Worm (Caenorhabditis elegans) whole organism, L3 larva: ENCODE results near the gene nhr-171.

Experiments used
- R02D3.7 ChIP-seq: fragments of 150-350 bp; optimal IDR thresholded peaks from 2 replicates; lab custom pipeline; 2014; ENCODE audit warnings: missing biosample characterization, missing genetic modification characterization
- ZK546.5 ChIP-seq: sonication (generic microtip); optimal IDR thresholded peaks from 2 replicates; lab custom pipeline; 2017; ENCODE audit warnings: missing biosample characterization, missing genetic modification characterization
- aly-2 ChIP-seq: fragments of 150-350 bp; optimal IDR thresholded peaks from 2 replicates; lab custom pipeline; 2014; ENCODE audit warnings: missing biosample characterization, missing genetic modification characterization
- ama-1 ChIP-seq: fragments of 150-350 bp; optimal IDR thresholded peaks from 2 replicates; lab custom pipeline; 2018
- ceh-28 ChIP-seq: fragments of 150-350 bp; optimal IDR thresholded peaks from 2 replicates; lab custom pipeline; 2014; ENCODE audit warnings: missing biosample characterization, missing genetic modification reagents, missing genetic modification characterization
- ceh-82 ChIP-seq: fragments of 150-350 bp; optimal IDR thresholded peaks from 2 replicates; lab custom pipeline; 2014; ENCODE audit warnings: missing biosample characterization, missing genetic modification characterization
- ceh-9 ChIP-seq: sonication (generic microtip); optimal IDR thresholded peaks from 2 replicates; lab custom pipeline; 2018; ENCODE audit warnings: missing biosample characterization, missing genetic modification characterization
- elt-1 ChIP-seq: fragments of 150-350 bp; optimal IDR thresholded peaks from 2 replicates; lab custom pipeline; 2014; ENCODE audit warnings: missing biosample characterization, missing genetic modification characterization
- elt-2 ChIP-seq: sonication (generic microtip); optimal IDR thresholded peaks from 2 replicates; lab custom pipeline; 2016; ENCODE audit warnings: missing genetic modification reagents, mild to moderate bottlenecking, missing genetic modification characterization, missing compliant biosample characterization
- eor-1 ChIP-seq, 2 experiments: fragments of 150-350 bp; optimal IDR thresholded peaks; 2 replicates each; lab custom pipeline; 2014 to 2018; ENCODE audit warnings: missing biosample characterization in 2 of 2, missing genetic modification characterization in 2 of 2
- fkh-10 ChIP-seq: sonication (generic microtip); optimal IDR thresholded peaks from 2 replicates; lab custom pipeline; 2017; ENCODE audit warnings: missing biosample characterization, missing genetic modification reagents, missing genetic modification characterization
- fkh-2 ChIP-seq: fragments of 150-350 bp; optimal IDR thresholded peaks from 2 replicates; lab custom pipeline; 2014; ENCODE audit warnings: missing biosample characterization, missing genetic modification reagents, missing genetic modification characterization
- fos-1 ChIP-seq: fragments of 150-350 bp; optimal IDR thresholded peaks from 2 replicates; lab custom pipeline; 2014; ENCODE audit warnings: missing biosample characterization, missing genetic modification characterization
- hmg-11 ChIP-seq: sonication (generic microtip); optimal IDR thresholded peaks from 2 replicates; lab custom pipeline; 2016; ENCODE audit warnings: missing genetic modification characterization, missing compliant biosample characterization
- jun-1 ChIP-seq: fragments of 150-350 bp; optimal IDR thresholded peaks from 2 replicates; lab custom pipeline; 2014; ENCODE audit warnings: missing biosample characterization, missing genetic modification reagents, missing genetic modification characterization
- lin-15B ChIP-seq: fragments of 150-350 bp; optimal IDR thresholded peaks from 2 replicates; lab custom pipeline; 2014; ENCODE audit warnings: missing biosample characterization, missing genetic modification characterization
- lin-39 ChIP-seq: fragments of 150-350 bp; optimal IDR thresholded peaks from 2 replicates; lab custom pipeline; 2018; ENCODE audit warnings: missing biosample characterization, missing genetic modification reagents, missing genetic modification characterization
- mdl-1 ChIP-seq: fragments of 150-350 bp; optimal IDR thresholded peaks from 2 replicates; lab custom pipeline; 2014; ENCODE audit warnings: missing biosample characterization, missing genetic modification characterization
- nhr-11 ChIP-seq: fragments of 150-350 bp; optimal IDR thresholded peaks from 2 replicates; lab custom pipeline; 2014; ENCODE audit warnings: missing biosample characterization, missing genetic modification characterization
- nhr-12 ChIP-seq: fragments of 150-350 bp; optimal IDR thresholded peaks from 2 replicates; lab custom pipeline; 2014; ENCODE audit warnings: missing biosample characterization, missing genetic modification characterization
- nhr-237 ChIP-seq: fragments of 150-350 bp; optimal IDR thresholded peaks from 2 replicates; lab custom pipeline; 2014; ENCODE audit warnings: missing biosample characterization, missing genetic modification characterization
- nhr-28 ChIP-seq: fragments of 150-350 bp; optimal IDR thresholded peaks from 2 replicates; lab custom pipeline; 2014; ENCODE audit warnings: missing biosample characterization, missing genetic modification characterization
- nhr-43 ChIP-seq: sonication (generic microtip); optimal IDR thresholded peaks from 2 replicates; lab custom pipeline; 2016; ENCODE audit warnings: mild to moderate bottlenecking, missing genetic modification characterization, missing compliant biosample characterization; ENCODE audit not compliant: poor library complexity, severe bottlenecking
- nhr-67 ChIP-seq: fragments of 150-350 bp; optimal IDR thresholded peaks from 2 replicates; lab custom pipeline; 2014; ENCODE audit warnings: missing biosample characterization, missing genetic modification characterization
- nhr-76 ChIP-seq: fragments of 150-350 bp; sonication (generic microtip); optimal IDR thresholded peaks from 5 replicates; lab custom pipeline; 2014; ENCODE audit warnings: missing biosample characterization, missing genetic modification characterization
- nhr-77 ChIP-seq: fragments of 150-350 bp; optimal IDR thresholded peaks from 2 replicates; lab custom pipeline; 2014; ENCODE audit warnings: missing biosample characterization, missing genetic modification characterization
- pha-4 ChIP-seq: fragments of 150-350 bp; optimal IDR thresholded peaks from 2 replicates; lab custom pipeline; 2014; ENCODE audit warnings: missing biosample characterization, missing genetic modification reagents, missing genetic modification characterization
- pqm-1 ChIP-seq: fragments of 150-350 bp; optimal IDR thresholded peaks from 2 replicates; lab custom pipeline; 2017; ENCODE audit warnings: missing biosample characterization, missing genetic modification characterization, inconsistent platforms
- sea-2 ChIP-seq: fragments of 150-350 bp; sonication (generic microtip); optimal IDR thresholded peaks from 4 replicates; lab custom pipeline; 2014; ENCODE audit warnings: missing biosample characterization, missing genetic modification reagents, missing genetic modification characterization
- skn-1 ChIP-seq: fragments of 150-350 bp; optimal IDR thresholded peaks from 2 replicates; lab custom pipeline; 2014; ENCODE audit warnings: missing biosample characterization, missing genetic modification characterization
- tbx-2 ChIP-seq: sonication (generic microtip); optimal IDR thresholded peaks from 2 replicates; lab custom pipeline; 2016; ENCODE audit warnings: mild to moderate bottlenecking, missing genetic modification characterization, missing compliant biosample characterization
- unc-39 ChIP-seq: sonication (generic microtip); optimal IDR thresholded peaks from 4 replicates; lab custom pipeline; 2017; ENCODE audit warnings: missing biosample characterization, missing genetic modification characterization
- zag-1 ChIP-seq: fragments of 150-350 bp; optimal IDR thresholded peaks from 2 replicates; lab custom pipeline; 2014; ENCODE audit warnings: missing biosample characterization, missing genetic modification characterization
- ztf-11 ChIP-seq: fragments of 150-350 bp; optimal IDR thresholded peaks from 2 replicates; lab custom pipeline; 2014; ENCODE audit warnings: missing biosample characterization, missing genetic modification characterization
- ztf-4 ChIP-seq: fragments of 150-350 bp; optimal IDR thresholded peaks from 2 replicates; lab custom pipeline; 2014; ENCODE audit warnings: missing biosample characterization, missing genetic modification characterization

nhr-171 gene

ce11 chrV:7525695-7526094 lies 14.1 kb downstream of the nhr-171 start, which contains the start of gene C54F6.18:
TSS of gene C54F6.18 (plus strand) at chrV:7525995.
- TF ChIP-seq elt-2 (tag; lab: Kevin White, UChicago) (no peak), ceh-28 (tag; lab: Kevin White, UChicago) (no peak), nhr-12 (no peak), nhr-11 (tag; lab: Kevin White, UChicago) (no peak), nhr-28 (no peak), jun-1 (tag; lab: Kevin White, UChicago) (no peak), pha-4 (tag; lab: Kevin White, UChicago) (no peak), ztf-4 (no peak), skn-1 (no peak), fkh-2 (tag; lab: Kevin White, UChicago) (no peak), lin-39 (tag; lab: Kevin White, UChicago) (no peak), unc-39 (tag; lab: Kevin White, UChicago) (no peak), ZK546.5 (tag; lab: Kevin White, UChicago) (no peak), nhr-67 (tag; lab: Kevin White, UChicago) (no peak), R02D3.7 (tag; lab: Kevin White, UChicago) (no peak)

DNA sequence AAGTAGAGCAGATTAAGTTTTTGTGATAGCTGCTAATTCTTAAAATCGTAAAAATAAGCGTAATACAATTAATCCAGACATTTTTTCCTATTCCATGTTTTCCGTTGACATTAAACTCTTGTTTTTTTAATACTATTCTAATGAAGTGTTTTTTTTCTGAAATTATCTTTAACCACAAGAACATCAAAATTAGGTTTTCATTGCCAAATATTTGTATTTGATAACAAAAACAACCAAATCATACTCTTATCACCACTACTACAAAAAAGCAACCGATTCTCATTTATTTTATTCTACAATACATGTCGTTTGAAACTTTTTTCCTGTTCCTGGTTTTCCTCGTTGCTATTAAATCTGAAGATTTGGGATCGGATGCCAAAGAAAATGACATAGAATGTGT lies 15.6 kb downstream of the nhr-171 start, which contains the start of gene C54F6.17:
Gene C54F6.17 (plus strand): TSS at position 301 of the 400 bp plus-strand sequence.
- TF ChIP-seq skn-1, result no peak
- no peak for TF ChIP-seq tbx-2 (tag; lab: Kevin White, UChicago)
- no peak for TF ChIP-seq nhr-237
- TF ChIP-seq nhr-43 (tag; lab: Kevin White, UChicago), result no peak
- TF ChIP-seq sea-2 (GFP tag; lab: Kevin White, UChicago), result no peak
- TF ChIP-seq, all 47 proteins: peak for 0

- TF ChIP-seq nhr-11 (tag; lab: Kevin White, UChicago) (no peak), fkh-10 (GFP tag; lab: Kevin White, UChicago) (no peak), elt-2 (tag; lab: Kevin White, UChicago) (no peak), fkh-2 (tag; lab: Kevin White, UChicago) (no peak), nhr-76 (tag; lab: Kevin White, UChicago) (no peak), zag-1 (tag; lab: Kevin White, UChicago) (no peak), ceh-82 (no peak), ztf-4 (no peak), nhr-28 (no peak), nhr-77 (tag; lab: Kevin White, UChicago) (no peak), eor-1 (tag; optimal IDR thresholded peaks at IDR 0.05; lab: Kevin White, UChicago) (no peak), pqm-1 (tag; lab: Kevin White, UChicago) (no peak), aly-2 (tag; lab: Kevin White, UChicago) (no peak), mdl-1 (no peak), sea-2 (GFP tag; lab: Kevin White, UChicago) (no peak), pha-4 (tag; lab: Kevin White, UChicago) (no peak), lin-15B (no peak), hmg-11 (tag; lab: Kevin White, UChicago) (no peak), elt-1 (tag; lab: Kevin White, UChicago) (no peak)
These were observed 17.3 kb downstream of the nhr-171 start, which contains the start of gene C54F6.5 for ce11 chrV:7528816-7529215. TSS of gene C54F6.5 (plus strand) at chrV:7529116.

ce11 chrV:7529840-7530239 lies 18.3 kb downstream of the nhr-171 start, which contains the start of gene swt-2:
TSS of gene swt-2 (plus strand) at chrV:7530140.
- TF ChIP-seq ztf-4 (no peak), ZK546.5 (tag; lab: Kevin White, UChicago) (no peak), ceh-9 (no peak)

DNA sequence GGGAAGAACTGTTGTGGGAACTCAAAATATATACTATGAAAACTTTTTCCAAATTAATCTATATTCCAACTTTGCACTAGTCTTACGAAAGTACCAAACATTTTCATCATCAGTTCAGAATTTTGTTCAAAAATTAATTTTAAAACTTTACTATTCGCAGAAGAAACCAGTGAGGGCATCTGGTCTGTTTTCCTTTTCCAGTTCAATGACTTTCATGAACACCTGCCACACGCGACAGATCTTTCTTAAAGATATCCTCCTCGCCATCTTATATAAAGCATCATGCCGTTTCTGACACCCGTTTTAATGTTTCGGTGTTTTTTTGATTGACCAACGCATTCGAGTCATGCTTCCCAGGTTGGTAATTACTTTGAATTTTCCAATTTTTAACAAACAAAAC lies 21.4 kb downstream of the nhr-171 start, which contains the start of gene C54F6.3:
Gene C54F6.3 (plus strand): TSS at position 301 of the 400 bp plus-strand sequence.
- TF ChIP-seq eor-1 (tag; optimal IDR thresholded peaks at IDR 0.05; lab: Kevin White, UChicago) (no peak), pha-4 (tag; lab: Kevin White, UChicago) (no peak), nhr-28 (no peak), mdl-1 (no peak), ceh-28 (tag; lab: Kevin White, UChicago) (no peak), nhr-11 (tag; lab: Kevin White, UChicago) (no peak), nhr-43 (tag; lab: Kevin White, UChicago) (no peak), ztf-11 (no peak), ama-1 (lab: Kevin White, UChicago) (no peak), zag-1 (tag; lab: Kevin White, UChicago) (no peak), fos-1 (tag; lab: Kevin White, UChicago) (no peak), nhr-77 (tag; lab: Kevin White, UChicago) (no peak), tbx-2 (tag; lab: Kevin White, UChicago) (no peak), nhr-76 (tag; lab: Kevin White, UChicago) (no peak)
